Worm (Caenorhabditis elegans) whole organism, L3 larva: Measurements from ENCODE around the gene F35C11.5.

ENCODE experiments used
- ceh-82 ChIP-seq: fragments of 150-350 bp; optimal IDR thresholded peaks from 2 replicates; lab custom pipeline; 2014; ENCODE audit warnings: missing biosample characterization, missing genetic modification characterization
- ceh-9 ChIP-seq: sonication (generic microtip); optimal IDR thresholded peaks from 2 replicates; lab custom pipeline; 2018; ENCODE audit warnings: missing biosample characterization, missing genetic modification characterization
- egl-5 ChIP-seq: fragments of 150-350 bp; optimal IDR thresholded peaks from 2 replicates; lab custom pipeline; 2017; ENCODE audit warnings: missing biosample characterization, missing genetic modification reagents, missing genetic modification characterization, inconsistent platforms
- fkh-10 ChIP-seq: sonication (generic microtip); optimal IDR thresholded peaks from 2 replicates; lab custom pipeline; 2017; ENCODE audit warnings: missing biosample characterization, missing genetic modification reagents, missing genetic modification characterization
- lin-39 ChIP-seq: fragments of 150-350 bp; optimal IDR thresholded peaks from 2 replicates; lab custom pipeline; 2018; ENCODE audit warnings: missing biosample characterization, missing genetic modification reagents, missing genetic modification characterization
- mdl-1 ChIP-seq: fragments of 150-350 bp; optimal IDR thresholded peaks from 2 replicates; lab custom pipeline; 2014; ENCODE audit warnings: missing biosample characterization, missing genetic modification characterization
- nhr-28 ChIP-seq: fragments of 150-350 bp; optimal IDR thresholded peaks from 2 replicates; lab custom pipeline; 2014; ENCODE audit warnings: missing biosample characterization, missing genetic modification characterization
- snpc-4 ChIP-seq: fragments of 150-350 bp; optimal IDR thresholded peaks from 2 replicates; lab custom pipeline; 2014; ENCODE audit warnings: missing biosample characterization, missing genetic modification characterization
- tbx-2 ChIP-seq: sonication (generic microtip); optimal IDR thresholded peaks from 2 replicates; lab custom pipeline; 2016; ENCODE audit warnings: mild to moderate bottlenecking, missing genetic modification characterization, missing compliant biosample characterization
- unc-62 ChIP-seq: fragments of 150-350 bp; sonication (generic microtip); optimal IDR thresholded peaks from 4 replicates; lab custom pipeline; 2014; ENCODE audit warnings: missing biosample characterization, missing genetic modification reagents, missing genetic modification characterization
- ztf-4 ChIP-seq: fragments of 150-350 bp; optimal IDR thresholded peaks from 2 replicates; lab custom pipeline; 2014; ENCODE audit warnings: missing biosample characterization, missing genetic modification characterization

DNA sequence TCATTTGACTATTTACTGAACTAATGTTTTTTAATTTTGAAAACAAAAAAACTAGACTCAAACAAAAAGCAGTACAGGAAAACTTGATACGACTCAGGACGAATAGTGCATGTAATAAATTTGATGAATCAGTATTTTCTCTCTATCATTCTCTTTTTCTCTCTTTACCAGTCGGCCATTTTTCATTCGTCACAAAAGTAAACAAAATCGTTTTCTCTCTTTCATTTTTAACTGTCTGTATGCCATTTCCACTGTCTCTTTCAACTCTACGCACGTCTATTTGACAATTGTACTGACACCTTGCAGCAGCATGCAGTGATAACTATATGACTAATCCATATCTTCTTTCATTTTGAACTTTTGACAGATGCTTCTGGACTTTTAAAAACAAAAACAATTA, 4.8 kb upstream of the F35C11.5 start, which contains the start of the genes F35C11.2 and F35C11.4:
- TF ChIP-seq fkh-10 (GFP tag; lab: Kevin White, UChicago) = no peak
- TF ChIP-seq nhr-28 (tag; lab: Kevin White, UChicago) = no peak
- no peak for TF ChIP-seq unc-62 (GFP tag; lab: Kevin White, UChicago)
- no peak for TF ChIP-seq ceh-82
- no peak for TF ChIP-seq snpc-4
- TF ChIP-seq tbx-2 = no peak
- TF ChIP-seq lin-39 (tag; lab: Kevin White, UChicago) = no peak
- TF ChIP-seq ceh-9 = no peak
- no peak for TF ChIP-seq ztf-4 (tag; lab: Kevin White, UChicago)
- no peak for TF ChIP-seq egl-5 (tag; lab: Kevin White, UChicago)
- no peak for TF ChIP-seq mdl-1 (tag; lab: Kevin White, UChicago)
